Fruit fly (Drosophila melanogaster): ENCODE results near the gene CG14810.
A peak's percentile ranks its signal among the peaks of the same experiment; 100 is the strongest.

CG14810 gene

dm6 chrX:1830396-1831218 is 10.5 kb upstream of the CG14810 start (continued):
- TF ChIP-seq sr (GFP tag; IDR thresholded peaks at IDR 0.05) (peak; percentile 93), CG13424 (tag; optimal IDR thresholded peaks at IDR 0.05) (peak; percentile 94), pfk (GFP tag; optimal IDR thresholded peaks at IDR 0.05) (peak; percentile 37), dpn (GFP tag; optimal IDR thresholded peaks at IDR 0.05) (peak; percentile 94 to 95), CG15601 (tag; optimal IDR thresholded peaks at IDR 0.05) (peak; percentile 91), inv (GFP tag; IDR thresholded peaks at IDR 0.05; ENCODE audit: partially characterized antibody) (no peak), Lpt (GFP tag; optimal IDR thresholded peaks at IDR 0.05) (no peak), rib (GFP tag; IDR thresholded peaks at IDR 0.05) (peak; percentile 96), pb (GFP tag; optimal IDR thresholded peaks at IDR 0.05) (peak; percentile 86), CG13624 (GFP tag; optimal IDR thresholded peaks at IDR 0.05) (peak; percentile 95), Ada2b (GFP tag; IDR thresholded peaks at IDR 0.05) (peak; percentile 97), BEAF-32 (GFP tag; optimal IDR thresholded peaks at IDR 0.05) (peak; percentile 13), CG17186 (GFP tag; optimal IDR thresholded peaks at IDR 0.05) (peak; percentile 72), CG6791 (GFP tag; IDR thresholded peaks at IDR 0.05; ENCODE audit: partially characterized antibody) (no peak), H2.0 (GFP tag; IDR thresholded peaks at IDR 0.05) (peak; percentile 97), CG7271 (tag; optimal IDR thresholded peaks at IDR 0.05) (peak; percentile 75), Usf (GFP tag; optimal IDR thresholded peaks at IDR 0.05) (peak; percentile 91), sob (GFP tag; IDR thresholded peaks at IDR 0.05) (peak; percentile 97), HLH54F (GFP tag; optimal IDR thresholded peaks at IDR 0.05) (peak; percentile 92), Antp (GFP tag; optimal IDR thresholded peaks at IDR 0.05) (peak; percentile 91), Hsf (GFP tag; optimal IDR thresholded peaks at IDR 0.05) (peak; percentile 94), CG2199 (GFP tag; IDR thresholded peaks at IDR 0.05) (peak; percentile 99), CG11504 (tag; optimal IDR thresholded peaks at IDR 0.05) (peak; percentile 96), Side (GFP tag; optimal IDR thresholded peaks at IDR 0.05) (peak; percentile 90), CG17568 (GFP tag; optimal IDR thresholded peaks at IDR 0.05) (peak; percentile 93), Dref (GFP tag; IDR thresholded peaks at IDR 0.05) (peak; percentile 40; the same call in 1 of the 2 replicates), Tbp (GFP tag; optimal IDR thresholded peaks at IDR 0.05) (no peak), C15 (GFP tag; IDR thresholded peaks at IDR 0.05) (peak; percentile 94), ara (GFP tag; IDR thresholded peaks at IDR 0.05) (peak; percentile 97), nom (GFP tag; optimal IDR thresholded peaks at IDR 0.05) (peak; percentile 93), Hr51 (GFP tag; optimal IDR thresholded peaks at IDR 0.05) (peak; percentile 92 to 97), ab (GFP tag; optimal IDR thresholded peaks at IDR 0.05) (peak; percentile 93), chif (GFP tag; optimal IDR thresholded peaks at IDR 0.05) (peak; percentile 90 to 93), dan (GFP tag; IDR thresholded peaks at IDR 0.05) (peak; percentile 60; the same call in 1 of the 2 replicates), CG13296 (GFP tag; optimal IDR thresholded peaks at IDR 0.05) (peak; percentile 95), Bteb2 (GFP tag; optimal IDR thresholded peaks at IDR 0.05) (peak; percentile 95), NfI (GFP tag; optimal IDR thresholded peaks at IDR 0.05) (peak; percentile 95), CG17359 (tag; optimal IDR thresholded peaks at IDR 0.05) (peak; percentile 97), CG2875 (GFP tag; optimal IDR thresholded peaks at IDR 0.05) (peak; percentile 92), trh (GFP tag; optimal IDR thresholded peaks at IDR 0.05) (peak; percentile 84), tup (GFP tag; optimal IDR thresholded peaks at IDR 0.05) (peak; percentile 90), ro (GFP tag; IDR thresholded peaks at IDR 0.05) (peak; percentile 92), Dad (GFP tag; optimal IDR thresholded peaks at IDR 0.05) (peak; percentile 80), cato (GFP tag; optimal IDR thresholded peaks at IDR 0.05; ENCODE audit: borderline replicate concordance) (peak; percentile 88), pros (GFP tag; optimal IDR thresholded peaks at IDR 0.05) (peak; percentile 35), CG11085 (GFP tag; IDR thresholded peaks at IDR 0.05) (peak; percentile 95), Hey (tag; optimal IDR thresholded peaks at IDR 0.05) (peak; percentile 69), CG8765 (GFP tag; IDR thresholded peaks at IDR 0.05) (peak; percentile 87), CG10462 (GFP tag; optimal IDR thresholded peaks at IDR 0.05) (peak; percentile 82)

Measured in whole organism, embryonic.